Worm (Caenorhabditis elegans) whole organism, late embryonic: ENCODE data around the gene arrd-3.

ENCODE experiments used
- ama-1 ChIP-seq: fragments of 150-350 bp; optimal IDR thresholded peaks from 2 replicates; lab custom pipeline; 2014
- ceh-18 ChIP-seq: sonication (generic microtip); optimal IDR thresholded peaks from 2 replicates; lab custom pipeline; 2016; ENCODE audit warnings: missing genetic modification characterization, missing compliant biosample characterization
- ceh-9 ChIP-seq: sonication (generic microtip); optimal IDR thresholded peaks from 2 replicates; lab custom pipeline; 2016; ENCODE audit warnings: mild to moderate bottlenecking, missing genetic modification characterization, inconsistent platforms, missing compliant biosample characterization
- hlh-30 ChIP-seq: sonication (generic microtip); optimal IDR thresholded peaks from 2 replicates; lab custom pipeline; 2017; ENCODE audit warnings: antibody characterized with exemption, missing genetic modification characterization, missing compliant biosample characterization; ENCODE audit not compliant: insufficient read depth
- nhr-11 ChIP-seq: fragments of 150-350 bp; optimal IDR thresholded peaks from 2 replicates; lab custom pipeline; 2014; ENCODE audit warnings: missing biosample characterization, missing genetic modification characterization
- sox-2 ChIP-seq: fragments of 200-800 bp; sonication (Bioruptor generic); IDR thresholded peaks from 2 replicates; pipeline ENCODE4 v1.3.6; 2022; ENCODE audit warnings: missing genetic modification reagents, missing genetic modification characterization, missing compliant biosample characterization
- tbx-2 ChIP-seq: sonication (generic microtip); optimal IDR thresholded peaks from 2 replicates; lab custom pipeline; 2016; ENCODE audit warnings: missing genetic modification characterization, missing compliant biosample characterization
- unc-3 ChIP-seq, 2 experiments: fragments of 200-800 bp in 1 of 2; sonication (Bioruptor generic) in 1 of 2; sonication (generic microtip) in 1 of 2; conservative IDR thresholded peaks in 1 of 2; optimal IDR thresholded peaks in 1 of 2; 2 replicates each; pipeline versions ENCODE4 v1.3.6 to Lab custom; 2016 to 2022; ENCODE audit warnings: missing compliant biosample characterization in 2 of 2, missing genetic modification characterization in 2 of 2, missing genetic modification reagents in 1 of 2
- ztf-16 ChIP-seq: sonication (generic microtip); optimal IDR thresholded peaks from 2 replicates; lab custom pipeline; 2017; ENCODE audit warnings: missing genetic modification characterization, missing compliant biosample characterization

DNA sequence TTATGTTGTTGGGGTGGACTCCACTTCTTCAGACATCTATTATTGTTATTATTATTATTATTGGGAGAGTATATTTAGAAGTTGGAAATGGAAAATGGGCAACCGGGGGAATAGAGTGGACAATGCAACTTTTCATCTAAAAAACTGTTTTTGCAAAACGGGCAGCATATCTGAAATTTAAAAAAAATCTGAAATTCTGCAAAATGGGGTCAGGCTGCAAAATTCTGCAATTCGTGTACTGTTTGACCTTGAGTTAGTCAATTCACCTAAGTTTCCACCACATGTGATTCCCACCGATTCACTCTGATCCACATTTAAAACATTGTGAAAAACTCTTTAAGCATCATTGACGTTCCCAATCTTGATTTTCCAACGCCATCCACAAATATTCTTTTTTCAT lies 39.4 kb upstream of the arrd-3 start, which contains the start of gene C06C3.4:
- TF ChIP-seq ama-1 (lab: Kevin White, UChicago) (no peak), unc-3 (GFP tag; conservative IDR thresholded peaks at IDR 0.05; lab: Robert Waterston, UW) (no peak), unc-3 (tag; optimal IDR thresholded peaks at IDR 0.05; lab: Kevin White, UChicago) (no peak), ceh-18 (tag; lab: Kevin White, UChicago) (no peak), tbx-2 (tag; lab: Kevin White, UChicago) (no peak), nhr-11 (tag; lab: Kevin White, UChicago) (no peak), sox-2 (GFP tag; lab: Robert Waterston, UW) (no peak), ceh-9 (no peak), ztf-16 (no peak), hlh-30 (tag; lab: Kevin White, UChicago) (no peak)
